Worm (Caenorhabditis elegans) whole organism, late embryonic: ENCODE results near the gene T01G5.7.
"Not testable (repeated sequence)": the region's sequence is repeated elsewhere in the genome, so short reads cannot be mapped to it uniquely, and the experiment has no call there.

ENCODE experiments used
- ama-1 ChIP-seq: fragments of 150-350 bp; optimal IDR thresholded peaks from 2 replicates; lab custom pipeline; 2014
- ceh-6 ChIP-seq: fragments of 200-800 bp; sonication (Bioruptor generic); optimal IDR thresholded peaks from 2 replicates; lab custom pipeline; 2018; ENCODE audit warnings: mild to moderate bottlenecking, missing genetic modification characterization, missing compliant biosample characterization
- fax-1 ChIP-seq: sonication (generic microtip); optimal IDR thresholded peaks from 2 replicates; lab custom pipeline; 2016; ENCODE audit warnings: missing genotype, missing genetic modification characterization, missing compliant biosample characterization
- nhr-232 ChIP-seq: sonication (generic microtip); optimal IDR thresholded peaks from 2 replicates; lab custom pipeline; 2016; ENCODE audit warnings: missing genetic modification characterization, missing compliant biosample characterization

DNA sequence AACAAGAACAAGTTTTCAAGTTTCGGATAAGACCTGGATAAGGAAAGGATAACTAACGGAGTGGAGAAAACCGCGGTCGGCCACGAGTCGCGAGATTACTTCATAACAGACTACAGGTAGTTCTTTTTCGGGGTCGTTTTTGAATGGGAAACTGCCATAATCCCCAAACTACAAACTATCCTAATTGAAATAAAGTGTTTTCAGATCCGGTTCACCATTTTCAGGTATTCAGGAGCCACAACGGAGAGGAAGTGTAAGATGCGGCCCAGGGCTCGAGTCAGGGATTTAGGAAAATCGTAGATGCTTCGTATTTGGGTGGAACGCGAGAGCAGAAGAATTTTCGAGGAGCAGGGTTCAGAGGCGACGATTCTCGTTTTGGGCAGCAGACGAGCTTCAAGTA lies 4.2 kb downstream of the T01G5.7 start, which contains the start of gene T01G5.8:
- not testable (repeated sequence) for TF ChIP-seq nhr-232; fax-1; ama-1; ceh-6 (GFP tag; lab: Kevin White, UChicago)
